Fruit fly (Drosophila melanogaster): ENCODE results near the gene CG16972.

CG16972 gene

dm6 chr2L:13164994-13165801 is 37.9 kb downstream of the CG16972 start, which contains the start of gene Sirt1 (continued):
- TF ChIP-seq CG6163 (GFP tag; IDR thresholded peaks at IDR 0.05) (no peak; the same call in 2 of the 3 replicates), salr (GFP tag; optimal IDR thresholded peaks at IDR 0.05) (peak; percentile 6 to 92), dac (GFP tag; optimal IDR thresholded peaks at IDR 0.05) (no peak), CG10669 (GFP tag; optimal IDR thresholded peaks at IDR 0.05) (peak; percentile 76), CG8319 (GFP tag; optimal IDR thresholded peaks at IDR 0.05) (no peak), svp (GFP tag) (no peak), CG6854 (GFP tag; optimal IDR thresholded peaks at IDR 0.05) (peak; percentile 75), Eip78C (GFP tag) (peak; percentile 90), Met (GFP tag; optimal IDR thresholded peaks at IDR 0.05) (peak; percentile 81), CG6808 (GFP tag; optimal IDR thresholded peaks at IDR 0.05) (peak; percentile 78), Gug (GFP tag; IDR thresholded peaks at IDR 0.05) (no peak; the same call in none of the 2 replicates), CG8119 (GFP tag; IDR thresholded peaks at IDR 0.05) (peak; percentile 78), CG11294 (GFP tag; IDR thresholded peaks at IDR 0.05) (peak; percentile 63; the same call in 1 of the 2 replicates), CG9139 (GFP tag; optimal IDR thresholded peaks at IDR 0.05) (no peak), fkh (GFP tag; optimal IDR thresholded peaks at IDR 0.05) (peak; percentile 39), CG3919 (GFP tag; optimal IDR thresholded peaks at IDR 0.05) (peak; percentile 81), achi (GFP tag; optimal IDR thresholded peaks at IDR 0.05) (peak; percentile 84), CG6792 (GFP tag; optimal IDR thresholded peaks at IDR 0.05) (peak; percentile 83), Blimp-1 (GFP tag; optimal IDR thresholded peaks at IDR 0.05) (peak; percentile 78), OdsH (GFP tag; optimal IDR thresholded peaks at IDR 0.05) (peak; percentile 89), CG6276 (GFP tag; optimal IDR thresholded peaks at IDR 0.05) (peak; percentile 80), pdm3 (GFP tag; optimal IDR thresholded peaks at IDR 0.05) (peak; percentile 76), CG7368 (GFP tag; optimal IDR thresholded peaks at IDR 0.05) (peak; percentile 66), esn (GFP tag; optimal IDR thresholded peaks at IDR 0.05) (peak; percentile 85), Sox102F (GFP tag; optimal IDR thresholded peaks at IDR 0.05) (peak; percentile 32), CG10631 (GFP tag; optimal IDR thresholded peaks at IDR 0.05) (peak; percentile 92), CG32006 (GFP tag; optimal IDR thresholded peaks at IDR 0.05) (peak; percentile 90), acj6 (GFP tag; optimal IDR thresholded peaks at IDR 0.05) (peak; percentile 88), Hr39 (GFP tag; optimal IDR thresholded peaks at IDR 0.05) (peak; percentile 85), eg (GFP tag; IDR thresholded peaks at IDR 0.05) (peak; percentile 61; the same call in 2 of the 3 replicates), CG15336 (GFP tag; IDR thresholded peaks at IDR 0.05) (peak; percentile 82), Smox (GFP tag; optimal IDR thresholded peaks at IDR 0.05) (peak; percentile 83)

dm6 chr2L:13160227-13160626 is 42.9 kb downstream of the CG16972 start, which contains the start of gene kmg:
Gene kmg, plus strand, starts transcription at chr2L:13160527.
- no peak for TF ChIP-seq CG10631 (GFP tag; optimal IDR thresholded peaks at IDR 0.05)
- TF ChIP-seq fd85E (GFP tag; optimal IDR thresholded peaks at IDR 0.05), result no peak
- TF ChIP-seq eg (GFP tag; IDR thresholded peaks at IDR 0.05), result no peak
- no peak for TF ChIP-seq Met (GFP tag; optimal IDR thresholded peaks at IDR 0.05)
- no peak for TF ChIP-seq Sox102F (GFP tag; optimal IDR thresholded peaks at IDR 0.05)
- no peak for TF ChIP-seq cyc (GFP tag; optimal IDR thresholded peaks at IDR 0.05)
- TF ChIP-seq svp (GFP tag), result no peak
- no peak for TF ChIP-seq Smox (GFP tag; optimal IDR thresholded peaks at IDR 0.05)
- no peak for TF ChIP-seq salr (GFP tag; optimal IDR thresholded peaks at IDR 0.05)
- no peak for TF ChIP-seq CG11902 (GFP tag; optimal IDR thresholded peaks at IDR 0.05)
- no peak for TF ChIP-seq Sox15 (GFP tag; optimal IDR thresholded peaks at IDR 0.05)
- no peak for TF ChIP-seq fd59A (GFP tag; optimal IDR thresholded peaks at IDR 0.05)
- no peak for TF ChIP-seq Eip78C (GFP tag)
- TF ChIP-seq CG8319 (GFP tag; optimal IDR thresholded peaks at IDR 0.05), result no peak
- no peak for TF ChIP-seq CG7368 (GFP tag; optimal IDR thresholded peaks at IDR 0.05)
- TF ChIP-seq Eip75B (GFP tag; optimal IDR thresholded peaks at IDR 0.05), result no peak

All from whole organism, prepupa.